In the genomic region with DNA sequence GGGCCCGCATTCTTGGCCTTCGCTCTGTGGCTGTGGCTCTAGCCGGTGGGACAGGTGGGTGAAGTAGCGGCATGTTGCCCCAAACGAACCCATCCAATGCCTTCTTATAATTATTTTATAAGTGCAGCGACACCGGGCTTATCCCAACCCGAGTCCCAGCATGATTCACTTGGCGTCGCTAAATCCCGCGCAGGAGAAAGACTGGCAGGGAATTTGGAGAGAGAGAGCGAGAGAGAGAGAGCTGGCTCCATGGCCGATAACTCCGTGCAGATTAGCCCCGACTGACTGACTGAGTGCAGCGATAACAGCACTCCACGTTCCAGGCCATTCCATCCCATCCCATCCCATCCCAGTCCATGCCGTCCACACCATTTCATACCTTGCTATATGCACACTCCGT, we compare ENCODE assay signal across 4 fruit fly cellular contexts.
A peak's percentile ranks its signal among the peaks of the same experiment; 100 is the strongest.
TF ChIP-seq lines count a peak whose summit lies in the region.

No protein-coding gene starts in this region.

- no peak for TF ChIP-seq CTCF in whole organism, embryonic (GFP tag; optimal IDR thresholded peaks at IDR 0.05; lab: Kevin White, UChicago)

TF ChIP-seq in whole organism, embryonic, 481 proteins besides CTCF, POLR2A, EP300 and RAD21:
- TF ChIP-seq Trl (optimal IDR thresholded peaks at IDR 0.05; lab: Kevin White, UChicago) (peak in 1 of 2 experiments; percentile 24), Trl (GFP tag; optimal IDR thresholded peaks at IDR 0.05; lab: Kevin White, UChicago) (no peak), sens (GFP tag; lab: Kevin White, UChicago) (peak; percentile 8), HLH54F (GFP tag; optimal IDR thresholded peaks at IDR 0.05; lab: Kevin White, UChicago) (no peak), Med (GFP tag; lab: Kevin White, UChicago) (peak; percentile 47), dimm (GFP tag; IDR thresholded peaks at IDR 0.05; lab: Robert Waterston, UW) (no peak)

TF ChIP-seq in whole organism, prepupa, 60 proteins besides CTCF, POLR2A, EP300 and RAD21:
- TF ChIP-seq CG8319 (GFP tag; optimal IDR thresholded peaks at IDR 0.05; lab: Kevin White, UChicago) (no peak), svp (GFP tag; lab: Kevin White, UChicago) (peak; percentile 86)

TF ChIP-seq in whole organism, pupa, 21 proteins besides CTCF, POLR2A, EP300 and RAD21:
- TF ChIP-seq CG32121 (GFP tag; IDR thresholded peaks at IDR 0.05; lab: Robert Waterston, UW) (no peak), CG8159 (tag; optimal IDR thresholded peaks at IDR 0.05; lab: Kevin White, UChicago) (no peak), CG8301 (tag; optimal IDR thresholded peaks at IDR 0.05; lab: Kevin White, UChicago) (no peak), CG4496 (GFP tag; IDR thresholded peaks at IDR 0.05; lab: Robert Waterston, UW) (no peak), EcR (GFP tag; optimal IDR thresholded peaks at IDR 0.05; lab: Kevin White, UChicago) (peak; percentile 53)

TF ChIP-seq in whole organism, wandering third instar larva, 38 proteins besides CTCF, POLR2A, EP300 and RAD21:
- no peak for TF ChIP-seq CG9705 (GFP tag; optimal IDR thresholded peaks at IDR 0.05; lab: Kevin White, UChicago)
- TF ChIP-seq Dif (GFP tag; optimal IDR thresholded peaks at IDR 0.05; lab: Kevin White, UChicago; ENCODE audit: partially characterized antibody): peak; percentile 50
- no peak for TF ChIP-seq Hr78 (GFP tag; optimal IDR thresholded peaks at IDR 0.05; lab: Kevin White, UChicago)
- TF ChIP-seq dl (GFP tag; optimal IDR thresholded peaks at IDR 0.05; lab: Kevin White, UChicago; ENCODE audit: insufficient read depth in 1 of 2, partially characterized antibody in 2 of 2): peak; percentile 4 to 49
